Fruit fly (Drosophila melanogaster) whole organism, wandering third instar larva: ENCODE data around the gene smog.

Experiments used
- Abd-B ChIP-seq: fragments of >200 bp; optimal IDR thresholded peaks from 2 replicates; lab custom pipeline; 2017; ENCODE audit warnings: missing biosample characterization, missing genetic modification characterization
- CG32264 ChIP-seq: fragments of 200-800 bp; sonication (Bioruptor generic); optimal IDR thresholded peaks from 2 replicates; lab custom pipeline; 2016; ENCODE audit warnings: missing biosample characterization, missing genetic modification characterization
- Dfd ChIP-seq: fragments of >200 bp; optimal IDR thresholded peaks from 2 replicates; lab custom pipeline; 2017; ENCODE audit warnings: missing biosample characterization, missing genetic modification characterization
- GATAd ChIP-seq: sonication (Bioruptor generic); optimal IDR thresholded peaks from 2 replicates; lab custom pipeline; 2016; ENCODE audit warnings: missing biosample characterization, missing genetic modification characterization
- HLH106 ChIP-seq: fragments of 200-800 bp; optimal IDR thresholded peaks from 3 replicates; lab custom pipeline; 2019; ENCODE audit warnings: missing biosample characterization, mild to moderate bottlenecking, missing genetic modification characterization, moderate library complexity
- Hnf4 ChIP-seq: fragments of 200-800 bp; sonication (Bioruptor generic); optimal IDR thresholded peaks from 2 replicates; lab custom pipeline; 2016; ENCODE audit warnings: missing biosample characterization, mild to moderate bottlenecking, missing genetic modification characterization
- Hr78 ChIP-seq: fragments of >200 bp; optimal IDR thresholded peaks from 2 replicates; lab custom pipeline; 2017; ENCODE audit warnings: missing biosample characterization, missing genetic modification characterization
- Jra ChIP-seq: sonication (Bioruptor generic); optimal IDR thresholded peaks from 2 replicates; lab custom pipeline; 2016; ENCODE audit warnings: missing biosample characterization, missing genetic modification characterization
- Mio ChIP-seq: sonication (Bioruptor generic); optimal IDR thresholded peaks from 2 replicates; lab custom pipeline; 2016; ENCODE audit warnings: missing biosample characterization, missing genetic modification characterization
- Myc ChIP-seq: fragments of >200 bp; optimal IDR thresholded peaks from 2 replicates; lab custom pipeline; 2017
- OdsH ChIP-seq: fragments of 200-800 bp; sonication (Bioruptor generic); optimal IDR thresholded peaks from 2 replicates; lab custom pipeline; 2016; ENCODE audit warnings: missing biosample characterization, mild to moderate bottlenecking, missing genetic modification characterization
- Rel ChIP-seq, 2 experiments: fragments of 200-800 bp; sonication (Bioruptor generic) in 1 of 2; optimal IDR thresholded peaks; 2 replicates in 1 of 2; 3 replicates in 1 of 2; lab custom pipeline; 2016 to 2019; ENCODE audit warnings: mild to moderate bottlenecking in 2 of 2, missing biosample characterization in 2 of 2, missing genetic modification characterization in 2 of 2, moderate library complexity in 1 of 2
- brk ChIP-seq: fragments of 200-800 bp; sonication (Bioruptor generic); optimal IDR thresholded peaks from 2 replicates; lab custom pipeline; 2016; ENCODE audit warnings: missing biosample characterization, mild to moderate bottlenecking, missing genetic modification characterization
- dl ChIP-seq, 2 experiments: fragments of 175-275, 200-275 bp in 1 of 2; fragments of 200-275 bp in 1 of 2; sonication (Bioruptor generic); optimal IDR thresholded peaks; lab custom pipeline; 2018; ENCODE audit warnings: mild to moderate bottlenecking in 2 of 2, missing biosample characterization in 2 of 2, missing genetic modification characterization in 2 of 2, moderate library complexity in 2 of 2; ENCODE audit not compliant: partially characterized antibody in 2 of 2, insufficient read depth in 1 of 2
- dmrt93B ChIP-seq: fragments of 200-800 bp; sonication (Bioruptor generic); optimal IDR thresholded peaks from 2 replicates; lab custom pipeline; 2018; ENCODE audit warnings: missing biosample characterization, mild to moderate bottlenecking, missing genetic modification characterization
- dsf ChIP-seq: sonication (Bioruptor generic); optimal IDR thresholded peaks from 2 replicates; lab custom pipeline; 2016; ENCODE audit warnings: missing biosample characterization, missing genetic modification characterization, borderline replicate concordance
- foxo ChIP-seq, 2 experiments: fragments of 200-800 bp; sonication (Bioruptor generic); optimal IDR thresholded peaks; 2 replicates in 1 of 2; 3 replicates in 1 of 2; lab custom pipeline; 2016 to 2017; ENCODE audit warnings: missing biosample characterization in 2 of 2, missing genetic modification characterization in 2 of 2
- h ChIP-seq: fragments of 200-800 bp; sonication (Bioruptor generic); optimal IDR thresholded peaks from 3 replicates; lab custom pipeline; 2016; ENCODE audit warnings: missing biosample characterization, mild to moderate bottlenecking, missing genetic modification characterization
- lola ChIP-seq: fragments of >200 bp; optimal IDR thresholded peaks from 2 replicates; lab custom pipeline; 2017; ENCODE audit warnings: missing biosample characterization, missing genetic modification characterization
- pan ChIP-seq: fragments of >200 bp; optimal IDR thresholded peaks from 2 replicates; lab custom pipeline; 2017
- psq ChIP-seq: fragments of 200-800 bp; sonication (Bioruptor generic); optimal IDR thresholded peaks from 3 replicates; lab custom pipeline; 2017; ENCODE audit warnings: missing biosample characterization, mild to moderate bottlenecking, missing genetic modification characterization, moderate library complexity
- rgr ChIP-seq: fragments of 200-800 bp; sonication (Bioruptor generic); optimal IDR thresholded peaks from 3 replicates; lab custom pipeline; 2016; ENCODE audit warnings: missing biosample characterization, mild to moderate bottlenecking, missing genetic modification characterization
- sage ChIP-seq: fragments of 200-800 bp; sonication (Bioruptor generic); optimal IDR thresholded peaks from 2 replicates; lab custom pipeline; 2016; ENCODE audit warnings: missing biosample characterization, mild to moderate bottlenecking, missing genetic modification characterization
- sv ChIP-seq: fragments of 200-800 bp; sonication (Bioruptor generic); optimal IDR thresholded peaks from 3 replicates; lab custom pipeline; 2016; ENCODE audit warnings: missing biosample characterization, missing genetic modification characterization
- tai ChIP-seq: sonication (Bioruptor generic); optimal IDR thresholded peaks from 2 replicates; lab custom pipeline; 2016; ENCODE audit warnings: missing biosample characterization, missing genetic modification characterization
- woc ChIP-seq: sonication (Bioruptor generic); optimal IDR thresholded peaks from 2 replicates; lab custom pipeline; 2016; ENCODE audit warnings: missing biosample characterization, mild to moderate bottlenecking, missing genetic modification characterization

smog gene

DNA sequence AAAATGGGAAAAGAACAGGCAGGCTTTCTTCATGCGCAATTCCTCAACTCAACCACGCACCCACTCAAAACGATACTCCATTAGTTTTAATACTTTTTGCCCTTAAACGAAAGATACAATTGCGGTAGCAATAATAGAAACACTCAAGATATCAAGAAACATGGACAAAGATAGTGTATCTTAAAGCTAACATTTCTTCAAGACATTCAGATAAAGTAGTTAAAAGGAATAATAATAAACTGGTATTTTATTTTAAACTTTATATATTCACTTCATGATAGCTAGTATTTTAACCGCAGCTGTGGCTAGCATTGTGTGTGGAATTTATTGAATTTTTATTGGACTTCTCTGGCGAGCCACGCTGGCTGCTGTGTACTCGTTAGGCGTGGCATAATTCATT is 3.5 kb downstream of the smog start:
- TF ChIP-seq woc (no peak), lola (GFP tag; lab: Kevin White, UChicago) (no peak), sv (GFP tag; lab: Kevin White, UChicago) (peak; percentile 13), GATAd (GFP tag; lab: Kevin White, UChicago) (no peak), HLH106 (tag; lab: Kevin White, UChicago) (peak; percentile 8), OdsH (GFP tag; lab: Kevin White, UChicago) (peak; percentile 16), foxo (GFP tag; optimal IDR thresholded peaks at IDR 0.05; lab: Kevin White, UChicago) (peak in 1 of 2 experiments; percentile 39), rgr (GFP tag; lab: Kevin White, UChicago) (peak; percentile 3)

DNA sequence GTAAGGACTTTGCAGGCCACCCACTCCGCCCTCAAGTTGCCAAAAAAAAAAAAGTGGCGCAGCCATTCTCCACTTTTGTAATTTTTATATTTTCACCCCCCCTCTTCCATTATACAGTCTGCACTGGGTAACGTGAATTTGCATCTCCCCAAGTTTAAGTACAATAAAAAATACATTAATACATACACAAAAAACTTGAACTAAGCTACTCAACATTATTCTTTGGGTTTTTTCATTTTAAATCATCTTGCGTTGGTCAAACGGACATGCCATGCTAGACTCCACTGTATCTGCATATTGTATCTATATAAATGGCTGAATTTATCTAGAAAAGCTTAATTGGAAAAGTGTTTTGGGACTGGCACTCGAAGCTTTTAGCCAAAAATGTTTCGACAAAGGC is 8.8 kb downstream of the smog start:
- peak; percentile 18 for TF ChIP-seq HLH106 (tag; lab: Kevin White, UChicago)
- peak in 1 of 2 experiments; percentile 10 for TF ChIP-seq foxo (GFP tag; optimal IDR thresholded peaks at IDR 0.05; lab: Kevin White, UChicago)
- TF ChIP-seq Abd-B (GFP tag; lab: Kevin White, UChicago): no peak
- TF ChIP-seq, all 38 proteins: peak for 2

DNA sequence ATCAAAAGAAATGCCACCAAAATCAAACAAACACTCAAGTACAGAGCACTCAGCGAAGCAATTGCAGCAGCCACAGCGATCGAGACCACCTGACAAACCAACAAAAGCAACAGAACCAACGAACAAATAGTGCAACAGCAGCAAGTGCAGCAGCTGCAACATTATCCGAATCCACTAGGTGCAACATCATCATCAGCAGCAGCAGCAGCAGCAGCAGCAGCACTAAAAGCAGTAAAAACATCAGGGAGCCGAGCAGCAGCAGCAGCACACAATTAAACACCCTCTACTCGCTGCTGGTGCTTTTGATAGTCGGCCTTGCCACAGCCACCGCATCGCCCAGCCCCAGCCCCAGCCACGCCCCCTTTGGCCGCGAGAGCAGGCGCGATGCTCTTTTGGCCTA is 12.7 kb downstream of the smog start:
- no peak for TF ChIP-seq lola (GFP tag; lab: Kevin White, UChicago)
- no peak for TF ChIP-seq foxo (GFP tag; optimal IDR thresholded peaks at IDR 0.05; lab: Kevin White, UChicago)
- peak; percentile 85 for TF ChIP-seq Dfd

DNA sequence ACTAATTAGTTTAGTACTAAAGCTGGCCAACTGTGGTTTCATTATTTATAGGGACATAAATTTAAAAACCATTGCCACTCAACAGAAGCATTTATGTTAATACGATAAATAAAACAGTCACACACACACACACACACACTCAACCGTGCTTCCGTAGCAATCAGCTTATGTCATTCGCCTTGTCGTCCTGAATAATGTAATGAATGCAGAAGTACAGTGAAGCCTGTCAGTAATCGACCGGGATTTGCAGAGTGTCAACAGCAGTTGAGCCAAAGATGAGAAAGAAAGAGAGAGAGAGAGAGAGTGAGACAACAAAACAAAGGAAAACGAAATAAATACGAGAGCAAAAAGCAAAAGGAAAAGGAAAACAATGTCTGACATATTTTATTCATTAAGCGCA is 15.7 kb downstream of the smog start:
- no peak for TF ChIP-seq psq (GFP tag; lab: Kevin White, UChicago)

DNA sequence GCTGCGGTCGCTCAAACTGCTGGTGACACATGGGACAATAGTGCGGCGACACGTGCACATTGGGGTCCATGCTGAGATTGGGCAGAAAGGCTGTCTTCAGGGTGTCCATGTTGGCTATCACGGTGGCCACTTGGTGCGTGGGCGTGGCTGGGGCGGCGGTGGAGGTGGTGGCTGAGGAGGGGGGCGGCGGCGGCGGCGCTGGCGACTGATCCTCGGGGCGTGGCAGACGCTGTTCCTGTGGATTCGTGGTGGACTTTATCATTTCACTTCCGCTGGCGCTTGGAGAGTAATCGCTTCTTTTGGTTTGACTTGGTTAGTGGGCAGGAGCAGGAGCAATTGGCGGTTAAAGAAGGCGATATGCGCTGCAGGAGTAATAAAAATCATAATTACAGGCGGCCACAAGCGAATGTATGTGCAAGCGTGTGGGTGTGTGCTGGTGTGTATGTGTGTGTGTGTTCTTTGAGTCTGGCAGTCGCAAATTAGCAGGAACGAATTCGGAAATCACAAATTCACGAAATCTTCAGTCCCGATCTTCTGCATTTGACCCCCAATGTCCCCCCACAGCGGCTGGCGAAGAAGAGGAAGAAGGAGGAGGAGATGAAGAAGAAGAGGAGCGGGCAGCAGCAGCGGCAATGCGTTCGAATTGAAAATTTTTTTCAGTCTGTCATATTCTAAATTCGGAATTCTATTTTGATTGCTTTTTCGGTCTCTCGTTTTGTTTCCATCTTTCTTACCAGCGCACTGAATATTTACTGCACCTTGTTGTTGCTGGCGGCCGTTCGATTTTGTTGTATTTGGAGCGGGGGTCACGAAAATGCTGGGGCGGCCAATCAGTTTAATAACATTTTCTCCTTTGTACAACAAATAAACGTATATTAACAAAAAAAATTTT is 29.7 kb downstream of the smog start:
- TF ChIP-seq pan (lab: Kevin White, UChicago): no peak
- TF ChIP-seq Rel (GFP tag; optimal IDR thresholded peaks at IDR 0.05; lab: Kevin White, UChicago): no peak
- TF ChIP-seq Rel (tag; optimal IDR thresholded peaks at IDR 0.05; lab: Kevin White, UChicago): peak; percentile 49
- TF ChIP-seq Dfd: peak; percentile 91
- no peak for TF ChIP-seq Hnf4 (GFP tag; lab: Kevin White, UChicago)
- TF ChIP-seq CG32264 (GFP tag; lab: Kevin White, UChicago): no peak
- no peak for TF ChIP-seq rgr (GFP tag; lab: Kevin White, UChicago)
- no peak for TF ChIP-seq dsf (GFP tag; lab: Kevin White, UChicago)
- TF ChIP-seq lola (GFP tag; lab: Kevin White, UChicago): no peak
- peak; percentile 75 for TF ChIP-seq psq (GFP tag; lab: Kevin White, UChicago)
- TF ChIP-seq, all 38 proteins: peak for 3

DNA sequence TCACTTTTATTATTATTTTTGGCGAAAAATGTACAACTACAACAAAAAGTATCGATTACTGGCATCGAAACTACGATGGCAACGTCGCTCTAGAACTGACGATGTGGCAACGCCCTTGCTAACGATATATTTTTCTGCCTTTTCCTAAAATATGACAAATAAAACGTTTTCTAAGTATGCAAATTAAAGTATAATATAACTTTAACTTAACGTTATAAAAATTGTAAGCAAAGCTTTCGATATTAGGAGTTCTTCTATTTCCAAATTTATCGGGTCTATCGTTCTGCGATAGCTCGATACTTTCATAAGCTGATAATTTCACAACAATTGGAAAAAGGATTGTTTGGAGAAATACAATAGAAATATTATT is 30.3 kb downstream of the smog start, which contains the start of the genes Cf2 and CG3008:
Cf2 (minus strand) TSS at position 85 of the 370 bp plus-strand sequence.
CG3008 (plus strand) TSS at position 276 of the 370 bp plus-strand sequence.
- TF ChIP-seq dl (GFP tag; optimal IDR thresholded peaks at IDR 0.05; lab: Kevin White, UChicago; ENCODE audit: insufficient read depth in 1 of 2, partially characterized antibody in 2 of 2): no peak
- TF ChIP-seq Myc (lab: Kevin White, UChicago): no peak
- TF ChIP-seq dmrt93B (GFP tag; lab: Kevin White, UChicago): no peak
- peak; percentile 29 for TF ChIP-seq Jra (GFP tag; lab: Kevin White, UChicago)
- no peak for TF ChIP-seq Abd-B (GFP tag; lab: Kevin White, UChicago)
- no peak for TF ChIP-seq woc
- TF ChIP-seq tai (GFP tag; lab: Kevin White, UChicago): peak; percentile 51
- peak; percentile 26 for TF ChIP-seq Hnf4 (GFP tag; lab: Kevin White, UChicago)
- TF ChIP-seq Mio (GFP tag; lab: Kevin White, UChicago): no peak
- no peak for TF ChIP-seq sv (GFP tag; lab: Kevin White, UChicago)
- no peak for TF ChIP-seq foxo (GFP tag; optimal IDR thresholded peaks at IDR 0.05; lab: Kevin White, UChicago)
- TF ChIP-seq Hr78 (GFP tag; lab: Kevin White, UChicago): no peak
- peak; percentile 25 for TF ChIP-seq h (GFP tag; lab: Kevin White, UChicago)
- peak; percentile 69 for TF ChIP-seq psq (GFP tag; lab: Kevin White, UChicago)
- TF ChIP-seq sage (GFP tag; lab: Kevin White, UChicago): peak; percentile 53
- TF ChIP-seq dsf (GFP tag; lab: Kevin White, UChicago): no peak
- TF ChIP-seq lola (GFP tag; lab: Kevin White, UChicago): no peak
- TF ChIP-seq brk (GFP tag; lab: Kevin White, UChicago): peak; percentile 25
